Worm (Caenorhabditis elegans): ENCODE results near the gene clh-2.

The clh-2 gene

ce11 chrII:11307953-11308352 is 43.7 kb upstream of the clh-2 start:
- TF ChIP-seq unc-86 (tag; optimal IDR thresholded peaks at IDR 0.05) = no peak
- no peak for TF ChIP-seq pha-2 (tag; optimal IDR thresholded peaks at IDR 0.05)
- no peak for TF ChIP-seq hlh-8 (tag; optimal IDR thresholded peaks at IDR 0.05)
- TF ChIP-seq ceh-2 (tag; optimal IDR thresholded peaks at IDR 0.05) = no peak
- no peak for TF ChIP-seq ceh-48 (tag; optimal IDR thresholded peaks at IDR 0.05)
- TF ChIP-seq sdc-2 (tag; optimal IDR thresholded peaks at IDR 0.05) = no peak
- no peak for TF ChIP-seq hlh-6 (tag; optimal IDR thresholded peaks at IDR 0.05)
- no peak for TF ChIP-seq ceh-24 (tag; optimal IDR thresholded peaks at IDR 0.05)
- no peak for TF ChIP-seq F13H6.1 (tag; optimal IDR thresholded peaks at IDR 0.05)
- TF ChIP-seq dmd-4 (tag; optimal IDR thresholded peaks at IDR 0.05; ENCODE audit: borderline replicate concordance) = no peak
- TF ChIP-seq nhr-11 (tag; optimal IDR thresholded peaks at IDR 0.05) = no peak
- TF ChIP-seq hlh-13 (GFP tag; optimal IDR thresholded peaks at IDR 0.05) = no peak
- no peak for TF ChIP-seq ceh-30 (tag; optimal IDR thresholded peaks at IDR 0.05)
- no peak for TF ChIP-seq C08G9.2 (tag; optimal IDR thresholded peaks at IDR 0.05)
- TF ChIP-seq Y22D7AL.16 (tag; optimal IDR thresholded peaks at IDR 0.05) = no peak
- no peak for TF ChIP-seq pha-4 (tag; optimal IDR thresholded peaks at IDR 0.05)
- TF ChIP-seq gmeb-2 (tag; optimal IDR thresholded peaks at IDR 0.05) = no peak
- TF ChIP-seq unc-55 (GFP tag; optimal IDR thresholded peaks at IDR 0.05) = no peak
- no peak for TF ChIP-seq ceh-9 (tag; optimal IDR thresholded peaks at IDR 0.05)

ce11 chrII:11312223-11312622 is 39.5 kb upstream of the clh-2 start, which contains the start of gene T24F1.7:
Gene T24F1.7 (plus strand): TSS chrII:11312523.
- no peak for TF ChIP-seq tbx-7 (tag; optimal IDR thresholded peaks at IDR 0.05)
- TF ChIP-seq hlh-15 (tag; optimal IDR thresholded peaks at IDR 0.05) = no peak
- no peak for TF ChIP-seq ceh-9 (tag; optimal IDR thresholded peaks at IDR 0.05)
- no peak for TF ChIP-seq ets-4 (tag; optimal IDR thresholded peaks at IDR 0.05)
- TF ChIP-seq unc-42 (tag; optimal IDR thresholded peaks at IDR 0.05) = no peak
- no peak for TF ChIP-seq C38D4.7 (GFP tag; optimal IDR thresholded peaks at IDR 0.05)
- no peak for TF ChIP-seq ztf-16 (tag; optimal IDR thresholded peaks at IDR 0.05)
- TF ChIP-seq ceh-34 (tag; optimal IDR thresholded peaks at IDR 0.05) = no peak
- TF ChIP-seq madf-2 (tag; optimal IDR thresholded peaks at IDR 0.05) = no peak
- no peak for TF ChIP-seq eyg-1 (tag; optimal IDR thresholded peaks at IDR 0.05)

ce11 chrII:11314165-11314564 is 37.5 kb upstream of the clh-2 start, which contains the start of gene T24F1.4:
Gene T24F1.4 (minus strand): TSS chrII:11314265.
- TF ChIP-seq unc-55 (GFP tag; optimal IDR thresholded peaks at IDR 0.05) = no peak
- TF ChIP-seq hlh-30 (tag; optimal IDR thresholded peaks at IDR 0.05; ENCODE audit: insufficient read depth) = no peak
- no peak for TF ChIP-seq ceh-48 (tag; optimal IDR thresholded peaks at IDR 0.05)
- no peak for TF ChIP-seq tbx-2 (tag; optimal IDR thresholded peaks at IDR 0.05)
- TF ChIP-seq C08G9.2 (tag; optimal IDR thresholded peaks at IDR 0.05) = no peak

- TF ChIP-seq tbx-7 (tag; optimal IDR thresholded peaks at IDR 0.05) = no peak
- TF ChIP-seq ceh-31 (tag; optimal IDR thresholded peaks at IDR 0.05) = no peak
- TF ChIP-seq C38D4.7 (GFP tag; optimal IDR thresholded peaks at IDR 0.05) = no peak
- TF ChIP-seq ceh-24 (tag; optimal IDR thresholded peaks at IDR 0.05) = no peak
- no peak for TF ChIP-seq sox-4 (tag; optimal IDR thresholded peaks at IDR 0.05)
- TF ChIP-seq unc-42 (tag; optimal IDR thresholded peaks at IDR 0.05) = peak; percentile 63
- TF ChIP-seq odd-2 (tag; optimal IDR thresholded peaks at IDR 0.05) = no peak
- no peak for TF ChIP-seq hlh-8 (tag; optimal IDR thresholded peaks at IDR 0.05)
- TF ChIP-seq syd-9 (tag; optimal IDR thresholded peaks at IDR 0.05) = no peak
Observed at ce11 chrII:11316663-11317062, 35.0 kb upstream of the clh-2 start.

- TF ChIP-seq ceh-24 (tag; optimal IDR thresholded peaks at IDR 0.05) = no peak
- TF ChIP-seq C38D4.7 (GFP tag; optimal IDR thresholded peaks at IDR 0.05) = no peak
- no peak for TF ChIP-seq dve-1 (tag; optimal IDR thresholded peaks at IDR 0.05)
- TF ChIP-seq pag-3 (tag; optimal IDR thresholded peaks at IDR 0.05; ENCODE audit: borderline replicate concordance) = no peak
- no peak for TF ChIP-seq C08G9.2 (tag; optimal IDR thresholded peaks at IDR 0.05)
- TF ChIP-seq ttx-3 (tag; optimal IDR thresholded peaks at IDR 0.05) = no peak
- TF ChIP-seq ceh-6 (GFP tag; optimal IDR thresholded peaks at IDR 0.05) = no peak
- TF ChIP-seq fax-1 (tag; optimal IDR thresholded peaks at IDR 0.05) = no peak
- no peak for TF ChIP-seq elt-2 (tag; optimal IDR thresholded peaks at IDR 0.05)
- TF ChIP-seq Y22D7AL.16 (tag; optimal IDR thresholded peaks at IDR 0.05) = no peak
- TF ChIP-seq mec-3 (tag; optimal IDR thresholded peaks at IDR 0.05; ENCODE audit: borderline replicate concordance) = no peak
- TF ChIP-seq sdc-2 (tag; optimal IDR thresholded peaks at IDR 0.05) = no peak
- TF ChIP-seq pax-1 (tag; optimal IDR thresholded peaks at IDR 0.05) = no peak
- TF ChIP-seq ceh-34 (tag; optimal IDR thresholded peaks at IDR 0.05) = no peak
- TF ChIP-seq ztf-16 (tag; optimal IDR thresholded peaks at IDR 0.05) = no peak
- TF ChIP-seq sox-2 (GFP tag; IDR thresholded peaks at IDR 0.05) = no peak
- TF ChIP-seq ref-2 (tag; optimal IDR thresholded peaks at IDR 0.05) = no peak
Observed at ce11 chrII:11319591-11319990, 32.1 kb upstream of the clh-2 start, which contains the start of gene nlp-51. Gene nlp-51 (minus strand): TSS chrII:11319691.

Data from whole organism, late embryonic.